Fruit fly (Drosophila melanogaster) whole organism, adult: ENCODE results near the gene sick.

Experiments
- CG12768 ChIP-seq: fragments of 200-800 bp; sonication (Bioruptor generic); optimal IDR thresholded peaks from 2 replicates; lab custom pipeline; 2017; ENCODE audit warnings: missing biosample characterization, missing genetic modification characterization, mild to moderate bottlenecking, moderate library complexity, missing genetic modification reagents
- Hr96 ChIP-seq: fragments of 200-800 bp; sonication (Bioruptor generic); optimal IDR thresholded peaks from 2 replicates; lab custom pipeline; 2016; ENCODE audit warnings: missing biosample characterization, missing genetic modification characterization
- cic ChIP-seq: fragments of 200-800 bp; sonication (Bioruptor generic); optimal IDR thresholded peaks from 2 replicates; lab custom pipeline; 2017; ENCODE audit warnings: missing biosample characterization, mild to moderate bottlenecking, missing genetic modification characterization, moderate library complexity
- cnc ChIP-seq, 2 experiments: fragments of >200 bp; optimal IDR thresholded peaks; 2 replicates each; lab custom pipeline; 2017
- kay ChIP-seq: fragments of 200-800 bp; sonication (Bioruptor generic); peaks from one replicate; lab custom pipeline; 2016; ENCODE audit warnings: missing biosample characterization, missing genetic modification characterization, borderline replicate concordance

DNA sequence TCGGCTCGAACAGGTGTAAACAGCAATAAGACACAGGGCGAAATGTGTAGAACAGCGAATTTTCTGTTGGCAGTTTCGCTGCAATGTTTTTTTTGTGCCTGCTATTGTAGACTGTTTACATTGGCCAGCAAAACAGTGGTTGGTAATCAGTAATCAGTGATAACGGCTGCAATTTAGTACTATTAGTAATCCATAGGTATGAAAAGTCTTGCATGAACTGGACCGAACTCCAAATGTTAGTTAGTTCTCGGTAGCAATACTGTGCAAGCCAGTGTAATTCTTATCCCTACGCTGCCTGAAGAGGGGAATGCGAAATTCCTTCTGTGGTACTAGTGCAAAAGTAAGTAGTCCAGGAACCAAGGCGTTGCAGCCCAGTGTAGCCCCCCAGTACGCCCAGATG lies 7.4 kb upstream of the sick start:
- no peak for TF ChIP-seq cic (GFP tag; lab: Kevin White, UChicago)
- TF ChIP-seq cnc (optimal IDR thresholded peaks at IDR 0.05; lab: Kevin White, UChicago) = no peak
- TF ChIP-seq kay (GFP tag; lab: Kevin White, UChicago) = no peak
- TF ChIP-seq CG12768 (GFP tag; lab: Kevin White, UChicago) = no peak
- no peak for TF ChIP-seq Hr96 (GFP tag; lab: Kevin White, UChicago)
